Fruit fly (Drosophila melanogaster) whole organism, embryonic: Measurements from ENCODE around the gene yellow-b.

Source experiments
- C15 ChIP-seq: fragments of 200-800 bp; sonication (Bioruptor generic); IDR thresholded peaks from 3 replicates; pipeline ENCODE4 v1.3.6; 2022; ENCODE audit warnings: missing biosample characterization, missing genetic modification characterization
- CG1024 ChIP-seq: fragments of 200-800 bp; sonication (Bioruptor generic); IDR thresholded peaks from 2 replicates; pipeline ENCODE4 v1.3.6; 2022; ENCODE audit warnings: missing biosample characterization, missing genetic modification characterization
- CG10462 ChIP-seq: fragments of 200-800 bp; sonication (Bioruptor generic); optimal IDR thresholded peaks from 2 replicates; lab custom pipeline; 2016; ENCODE audit warnings: missing biosample characterization, missing genetic modification characterization
- CG11247 ChIP-seq: fragments of 200-800 bp; sonication (Bioruptor generic); IDR thresholded peaks from 2 replicates; pipeline ENCODE4 v1.3.6; 2022; ENCODE audit warnings: missing biosample characterization, missing genetic modification characterization
- CG12071 ChIP-seq: fragments of 200-800 bp; sonication (Bioruptor generic); optimal IDR thresholded peaks from 3 replicates; lab custom pipeline; 2018; ENCODE audit warnings: missing biosample characterization, mild to moderate bottlenecking, missing genetic modification characterization
- CG12155 ChIP-seq: fragments of 200-800 bp; sonication (Bioruptor generic); optimal IDR thresholded peaks from 3 replicates; lab custom pipeline; 2016; ENCODE audit warnings: missing biosample characterization, missing genetic modification characterization
- CG16779 ChIP-seq: fragments of 200-800 bp; sonication (Bioruptor generic); IDR thresholded peaks from 2 replicates; pipeline ENCODE4 v1.3.6; 2022; ENCODE audit warnings: missing biosample characterization, missing genetic modification characterization
- CG18599 ChIP-seq: fragments of 200-800 bp; sonication (Bioruptor generic); optimal IDR thresholded peaks from 3 replicates; lab custom pipeline; 2017; ENCODE audit warnings: missing biosample characterization, missing genetic modification characterization, mild to moderate bottlenecking, moderate library complexity, missing genetic modification reagents
- CG2199 ChIP-seq: fragments of 200-800 bp; sonication (Bioruptor generic); IDR thresholded peaks from 3 replicates; pipeline ENCODE4 v1.3.6; 2022; ENCODE audit warnings: missing biosample characterization, missing genetic modification characterization
- CG3163 ChIP-seq: fragments of 200-800 bp; sonication (Bioruptor generic); optimal IDR thresholded peaks from 3 replicates; lab custom pipeline; 2016; ENCODE audit warnings: missing biosample characterization, missing genetic modification characterization
- CG34422 ChIP-seq: fragments of 200-800 bp; sonication (Bioruptor generic); IDR thresholded peaks from 3 replicates; pipeline ENCODE4 v1.3.6; 2022; ENCODE audit warnings: missing biosample characterization, missing genetic modification characterization
- CG3838 ChIP-seq: fragments of 200-800 bp; sonication (Bioruptor generic); optimal IDR thresholded peaks from 3 replicates; lab custom pipeline; 2016; ENCODE audit warnings: missing biosample characterization, missing genetic modification characterization
- CG6654 ChIP-seq: fragments of 200-800 bp; sonication (Bioruptor generic); optimal IDR thresholded peaks from 2 replicates; lab custom pipeline; 2017; ENCODE audit warnings: missing biosample characterization, mild to moderate bottlenecking, missing genetic modification characterization
- CG6765 ChIP-seq: fragments of 200-800 bp; sonication (Bioruptor generic); optimal IDR thresholded peaks from 3 replicates; lab custom pipeline; 2017; ENCODE audit warnings: missing biosample characterization, mild to moderate bottlenecking, missing genetic modification characterization
- CG7963 ChIP-seq: fragments of 200-800 bp; sonication (Bioruptor generic); IDR thresholded peaks from 3 replicates; pipeline ENCODE4 v1.3.6; 2022; ENCODE audit warnings: missing biosample characterization, missing genetic modification characterization; ENCODE audit not compliant: partially characterized antibody
- CG7987 ChIP-seq: fragments of 200-800 bp; sonication (Bioruptor generic); optimal IDR thresholded peaks from 2 replicates; lab custom pipeline; 2018; ENCODE audit warnings: missing biosample characterization, mild to moderate bottlenecking, missing genetic modification characterization, moderate library complexity
- CG8924 ChIP-seq: fragments of 200-800 bp; optimal IDR thresholded peaks from 3 replicates; lab custom pipeline; 2019; ENCODE audit warnings: missing biosample characterization, mild to moderate bottlenecking, missing genetic modification characterization, moderate library complexity
- Dref ChIP-seq: fragments of 200-800 bp; sonication (Bioruptor generic); IDR thresholded peaks from 2 replicates; pipeline ENCODE4 v1.3.6; 2022; ENCODE audit warnings: missing biosample characterization, missing genetic modification characterization
- Drgx ChIP-seq: fragments of 200-800 bp; sonication (Bioruptor generic); IDR thresholded peaks from 2 replicates; pipeline ENCODE4 v1.3.6; 2022; ENCODE audit warnings: missing biosample characterization, missing genetic modification characterization
- E2f2 ChIP-seq: fragments of 200-800 bp; sonication (Bioruptor generic); IDR thresholded peaks from 2 replicates; pipeline ENCODE4 v1.3.6; 2022; ENCODE audit warnings: missing biosample characterization, missing genetic modification characterization
- Hmr ChIP-seq: fragments of 200-800 bp; sonication (Bioruptor generic); optimal IDR thresholded peaks from 3 replicates; lab custom pipeline; 2017; ENCODE audit warnings: mild to moderate bottlenecking, missing biosample characterization, missing genetic modification reagents, missing genetic modification characterization
- Hsf ChIP-seq: fragments of 200-800 bp; sonication (Bioruptor generic); optimal IDR thresholded peaks from 3 replicates; lab custom pipeline; 2016; ENCODE audit warnings: missing biosample characterization, missing genetic modification characterization
- NC2α ChIP-seq: fragments of 200-800 bp; sonication (Bioruptor generic); optimal IDR thresholded peaks from 2 replicates; lab custom pipeline; 2016; ENCODE audit warnings: missing biosample characterization, missing genetic modification characterization
- Nf-YC ChIP-seq: fragments of 200-800 bp; optimal IDR thresholded peaks from 3 replicates; lab custom pipeline; 2019; ENCODE audit warnings: missing biosample characterization, mild to moderate bottlenecking, missing genetic modification characterization, moderate library complexity
- NfI ChIP-seq: fragments of 200-800 bp; sonication (Bioruptor generic); optimal IDR thresholded peaks from 3 replicates; lab custom pipeline; 2018; ENCODE audit warnings: missing biosample characterization, mild to moderate bottlenecking, missing genetic modification characterization, moderate library complexity
- Spps ChIP-seq: fragments of 200-800 bp; sonication (Bioruptor generic); optimal IDR thresholded peaks from 2 replicates; lab custom pipeline; 2018; ENCODE audit warnings: missing biosample characterization, mild to moderate bottlenecking, missing genetic modification characterization
- Stat92E ChIP-seq, 3 experiments: fragments of >200 bp in 2 of 3; fragments of 200-800 bp in 1 of 3; sonication (Bioruptor generic) in 1 of 3; optimal IDR thresholded peaks; 2 replicates each; lab custom pipeline; 2017 to 2019; ENCODE audit warnings: missing biosample characterization in 3 of 3, missing genetic modification characterization in 3 of 3, mild to moderate bottlenecking in 1 of 3, moderate library complexity in 1 of 3
- Taf1 ChIP-seq: fragments of 200-800 bp; sonication (Bioruptor generic); IDR thresholded peaks from 2 replicates; pipeline ENCODE4 v1.3.6; 2022; ENCODE audit warnings: missing biosample characterization, missing genetic modification characterization
- cg ChIP-seq: fragments of 200-800 bp; sonication (Bioruptor generic); optimal IDR thresholded peaks from 3 replicates; lab custom pipeline; 2019; ENCODE audit warnings: missing biosample characterization, mild to moderate bottlenecking, missing genetic modification characterization, moderate library complexity
- chinmo ChIP-seq: fragments of 200-800 bp; sonication (Bioruptor generic); IDR thresholded peaks from 4 replicates; pipeline ENCODE4 v1.3.6; 2022; ENCODE audit warnings: missing biosample characterization, missing genetic modification characterization; ENCODE audit not compliant: partially characterized antibody
- cwo ChIP-seq: fragments of 200-800 bp; sonication (Bioruptor generic); optimal IDR thresholded peaks from 3 replicates; lab custom pipeline; 2017; ENCODE audit warnings: missing biosample characterization, missing genetic modification characterization, mild to moderate bottlenecking, moderate library complexity, missing genetic modification reagents
- dpn ChIP-seq, 2 experiments: fragments of 200-800 bp; sonication (Bioruptor generic); optimal IDR thresholded peaks; 3 replicates each; lab custom pipeline; 2016; ENCODE audit warnings: missing biosample characterization in 2 of 2, missing genetic modification characterization in 2 of 2
- esg ChIP-seq: fragments of 200-800 bp; sonication (Bioruptor generic); conservative IDR thresholded peaks from 2 replicates; pipeline ENCODE4 v1.3.6; 2022; ENCODE audit warnings: missing biosample characterization, missing genetic modification characterization
- grn ChIP-seq: fragments of 200-800 bp; sonication (Bioruptor generic); optimal IDR thresholded peaks from 3 replicates; lab custom pipeline; 2017; ENCODE audit warnings: missing biosample characterization, missing genetic modification characterization
- hb ChIP-seq: fragments of 200-800 bp; sonication (Bioruptor generic); IDR thresholded peaks from 3 replicates; pipeline ENCODE4 v1.3.6; 2022; ENCODE audit warnings: missing biosample characterization, missing genetic modification characterization; ENCODE audit not compliant: partially characterized antibody
- inv ChIP-seq: fragments of 200-800 bp; sonication (Bioruptor generic); IDR thresholded peaks from 2 replicates; pipeline ENCODE4 v1.3.6; 2022; ENCODE audit warnings: missing biosample characterization, missing genetic modification characterization; ENCODE audit not compliant: partially characterized antibody
- ken ChIP-seq: fragments of 200-800 bp; sonication (Bioruptor generic); IDR thresholded peaks from 3 replicates; pipeline ENCODE4 v1.3.6; 2022; ENCODE audit warnings: missing biosample characterization, missing genetic modification characterization
- nau ChIP-seq: fragments of 200-800 bp; sonication (Bioruptor generic); optimal IDR thresholded peaks from 3 replicates; lab custom pipeline; 2017; ENCODE audit warnings: missing biosample characterization, mild to moderate bottlenecking, missing genetic modification characterization, missing genetic modification reagents
- pnt ChIP-seq: fragments of 200-800 bp; sonication (Bioruptor generic); optimal IDR thresholded peaks from 3 replicates; lab custom pipeline; 2016; ENCODE audit warnings: missing biosample characterization, missing genetic modification characterization
- salm ChIP-seq: fragments of 200-800 bp; sonication (Bioruptor generic); optimal IDR thresholded peaks from 2 replicates; lab custom pipeline; 2018; ENCODE audit warnings: missing biosample characterization, mild to moderate bottlenecking, missing genetic modification characterization
- sc ChIP-seq, 3 experiments: fragments of >200 bp in 2 of 3; fragments of 200-800 bp in 1 of 3; sonication (Bioruptor generic) in 1 of 3; optimal IDR thresholded peaks; 2 replicates in 2 of 3; 3 replicates in 1 of 3; lab custom pipeline; 2017; ENCODE audit warnings: mild to moderate bottlenecking in 1 of 3, missing biosample characterization in 1 of 3, missing genetic modification characterization in 1 of 3, missing genetic modification reagents in 1 of 3
- sim ChIP-seq: fragments of 200-800 bp; sonication (Bioruptor generic); IDR thresholded peaks from 2 replicates; pipeline ENCODE4 v1.3.6; 2022; ENCODE audit warnings: missing biosample characterization, missing genetic modification characterization
- slbo ChIP-seq: fragments of 200-800 bp; sonication (Bioruptor generic); IDR thresholded peaks from 2 replicates; pipeline ENCODE4 v1.3.6; 2022; ENCODE audit warnings: missing biosample characterization, missing genetic modification characterization
- so ChIP-seq: fragments of 200-800 bp; sonication (Bioruptor generic); IDR thresholded peaks from 3 replicates; pipeline ENCODE4 v1.3.6; 2022; ENCODE audit warnings: missing biosample characterization, missing genetic modification characterization
- stc ChIP-seq: fragments of 200-800 bp; sonication (Bioruptor generic); IDR thresholded peaks from 2 replicates; pipeline ENCODE4 v1.3.6; 2022; ENCODE audit warnings: missing biosample characterization, missing genetic modification characterization
- stwl ChIP-seq: fragments of 200-800 bp; sonication (Bioruptor generic); optimal IDR thresholded peaks from 3 replicates; lab custom pipeline; 2018; ENCODE audit warnings: missing biosample characterization, mild to moderate bottlenecking, missing genetic modification characterization, moderate library complexity
- tap ChIP-seq: fragments of 200-800 bp; optimal IDR thresholded peaks from 3 replicates; lab custom pipeline; 2019; ENCODE audit warnings: missing biosample characterization, mild to moderate bottlenecking, missing genetic modification characterization, moderate library complexity
- toy ChIP-seq: fragments of 200-800 bp; sonication (Bioruptor generic); IDR thresholded peaks from 2 replicates; pipeline ENCODE4 v1.3.6; 2022; ENCODE audit warnings: missing biosample characterization, missing genetic modification characterization
- tup ChIP-seq: fragments of 200-800 bp; sonication (Bioruptor generic); optimal IDR thresholded peaks from 2 replicates; lab custom pipeline; 2016; ENCODE audit warnings: missing biosample characterization, mild to moderate bottlenecking, missing genetic modification characterization, moderate library complexity
- tx ChIP-seq: fragments of 200-800 bp; sonication (Bioruptor generic); optimal IDR thresholded peaks from 2 replicates; lab custom pipeline; 2016; ENCODE audit warnings: missing biosample characterization, missing genetic modification characterization

The yellow-b gene

dm6 chr2L:16801578-16802152 lies 47.5 kb downstream of the yellow-b start (continued):
- TF ChIP-seq CG10462 (GFP tag; lab: Kevin White, UChicago) (no peak), CG6654 (no peak), Taf1 (GFP tag; lab: Robert Waterston, UW) (no peak), esg (GFP tag; lab: Robert Waterston, UW) (no peak), hb (GFP tag; lab: Robert Waterston, UW) (no peak), CG16779 (GFP tag; lab: Robert Waterston, UW) (no peak), Nf-YC (no peak), Dref (GFP tag; lab: Robert Waterston, UW) (no peak), CG18599 (GFP tag; lab: Kevin White, UChicago) (peak; percentile 6), slbo (GFP tag; lab: Robert Waterston, UW) (no peak), E2f2 (peak; percentile 78), CG11247 (GFP tag; lab: Robert Waterston, UW) (no peak), Hmr (GFP tag; lab: Kevin White, UChicago) (peak; percentile 32), CG12071 (GFP tag; lab: Kevin White, UChicago) (no peak), tx (no peak), CG2199 (GFP tag; lab: Robert Waterston, UW) (no peak), Spps (tag; lab: Kevin White, UChicago) (no peak), CG34422 (GFP tag; lab: Robert Waterston, UW) (no peak), cwo (GFP tag; lab: Kevin White, UChicago) (no peak), tup (no peak), C15 (GFP tag; lab: Robert Waterston, UW) (no peak), pnt (no peak), sim (GFP tag; lab: Robert Waterston, UW) (no peak), CG6765 (GFP tag; lab: Kevin White, UChicago) (no peak), cg (GFP tag; lab: Kevin White, UChicago) (no peak), nau (GFP tag; lab: Kevin White, UChicago) (no peak), CG3838 (GFP tag; lab: Kevin White, UChicago) (no peak), salm (tag; lab: Kevin White, UChicago) (peak; percentile 2), Drgx (GFP tag; lab: Robert Waterston, UW) (no peak), CG7963 (GFP tag; lab: Robert Waterston, UW) (no peak), sc (optimal IDR thresholded peaks at IDR 0.05; lab: Kevin White, UChicago) (no peak), sc (GFP tag; optimal IDR thresholded peaks at IDR 0.05; lab: Kevin White, UChicago) (no peak), NC2α (GFP tag; lab: Kevin White, UChicago) (no peak), Hsf (GFP tag; lab: Kevin White, UChicago) (no peak), grn (GFP tag; lab: Kevin White, UChicago) (peak; percentile 88), inv (GFP tag; lab: Robert Waterston, UW) (no peak), stwl (peak; percentile 52), ken (no peak), CG7987 (GFP tag; lab: Kevin White, UChicago) (no peak), CG3163 (GFP tag; lab: Kevin White, UChicago) (no peak), tap (tag; lab: Kevin White, UChicago) (peak; percentile 17), chinmo (GFP tag; lab: Robert Waterston, UW) (0 out of 4 replicates have a peak, but pooled peaks have one; percentile 18), dpn (GFP tag; optimal IDR thresholded peaks at IDR 0.05; lab: Kevin White, UChicago) (no peak), stc (GFP tag; lab: Robert Waterston, UW) (no peak), CG8924 (tag; lab: Kevin White, UChicago) (no peak), CG1024 (GFP tag; lab: Robert Waterston, UW) (no peak), Stat92E (GFP tag; optimal IDR thresholded peaks at IDR 0.05; lab: Kevin White, UChicago) (no peak), toy (GFP tag; lab: Robert Waterston, UW) (no peak), CG12155 (no peak), so (GFP tag; lab: Robert Waterston, UW) (no peak), NfI (GFP tag; lab: Kevin White, UChicago) (no peak)
